Worm (Caenorhabditis elegans): ENCODE measurements around the gene F11G11.4.
"Not testable (repeated sequence)": the region's sequence is repeated elsewhere in the genome, so short reads cannot be mapped to it uniquely, and the experiment has no call there.

Gene F11G11.4

DNA sequence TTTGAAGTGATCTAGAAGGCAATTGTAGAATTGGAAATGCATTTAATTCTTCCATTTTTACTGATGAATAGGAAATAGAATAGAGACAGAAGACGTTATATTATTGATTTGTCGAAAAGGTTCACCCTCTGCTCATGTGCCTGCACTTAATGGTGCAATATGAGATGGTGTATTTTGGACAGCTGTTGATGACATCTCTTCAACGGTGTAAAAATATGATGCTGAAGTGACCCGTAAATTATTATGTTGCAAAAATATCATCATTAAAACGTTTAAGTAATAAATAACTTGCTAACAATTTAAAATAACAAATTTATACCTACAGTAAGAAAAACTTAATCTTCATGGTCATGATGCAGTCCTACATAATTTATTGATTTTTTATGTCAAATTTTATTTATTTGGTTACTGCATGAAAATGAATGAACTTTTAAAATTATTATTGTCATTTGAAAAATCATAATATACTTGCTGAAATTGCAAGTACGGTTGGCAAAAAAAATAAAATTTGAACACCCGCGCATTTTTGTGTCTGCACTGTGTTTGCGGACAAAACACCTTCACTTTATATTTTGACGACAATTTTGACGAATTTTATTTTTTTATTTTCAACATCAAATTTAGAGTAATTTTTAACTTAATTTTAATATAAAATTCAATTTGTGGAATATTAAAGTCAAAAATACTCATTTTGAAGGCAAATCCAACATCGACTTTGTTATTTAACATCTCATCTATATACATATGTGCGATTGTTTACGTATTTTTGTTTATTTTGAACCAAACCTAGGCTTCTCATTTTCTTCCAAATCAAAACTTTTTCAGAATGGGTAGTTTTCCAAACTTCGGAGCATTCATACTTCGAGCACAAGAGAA is 32.4 kb upstream of the F11G11.4 start, which contains the start of the genes fbxb-88 and tbck-1:
TSS of gene fbxb-88 (minus strand) at position 151 of the 876 bp plus-strand sequence.
TSS of gene tbck-1 (plus strand) at position 826 of the 876 bp plus-strand sequence.
- no peak for TF ChIP-seq sem-2 (GFP tag; optimal IDR thresholded peaks at IDR 0.05)
- TF ChIP-seq cnd-1 (tag; optimal IDR thresholded peaks at IDR 0.05), result peak; percentile 52
- TF ChIP-seq hlh-1 (tag; optimal IDR thresholded peaks at IDR 0.05), result peak; percentile 88
- TF ChIP-seq nhr-2 (tag; optimal IDR thresholded peaks at IDR 0.05), result peak; percentile 43
- TF ChIP-seq ceh-43 (GFP tag; optimal IDR thresholded peaks at IDR 0.05), result no peak
- TF ChIP-seq unc-62 (GFP tag; optimal IDR thresholded peaks at IDR 0.05), result peak; percentile 59
- TF ChIP-seq lsy-2 (tag; optimal IDR thresholded peaks at IDR 0.05), result peak; percentile 47
- peak; percentile 30 for TF ChIP-seq mep-1 (tag; optimal IDR thresholded peaks at IDR 0.05)

DNA sequence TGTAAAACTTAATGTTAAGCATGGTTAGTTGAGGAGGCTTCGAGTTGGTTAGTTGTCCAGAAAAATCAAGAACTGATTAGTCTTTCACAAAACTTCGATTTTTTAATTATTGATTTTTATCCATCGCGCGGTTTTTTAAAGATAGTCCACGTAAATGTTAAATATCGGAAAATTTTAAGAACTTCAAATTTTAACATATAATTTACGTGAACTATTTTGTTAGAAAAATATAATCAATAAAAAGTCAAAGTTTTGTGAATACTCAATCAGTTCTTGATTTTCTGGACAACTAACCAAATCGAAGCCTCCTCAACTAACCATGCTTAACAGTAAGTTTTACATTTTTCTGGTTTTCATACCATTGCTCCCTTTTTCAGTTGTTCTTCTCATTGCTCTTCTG is 25.6 kb upstream of the F11G11.4 start, which contains the start of the genes C33F10.11 and C33F10.1:
TSS of gene C33F10.11 (minus strand) at position 101 of the 400 bp plus-strand sequence.
TSS of gene C33F10.1 (plus strand) at position 263 of the 400 bp plus-strand sequence.
- no peak for TF ChIP-seq zip-8 (tag; optimal IDR thresholded peaks at IDR 0.05)
- TF ChIP-seq blmp-1 (tag; optimal IDR thresholded peaks at IDR 0.05), result no peak
- TF ChIP-seq lin-13 (tag; optimal IDR thresholded peaks at IDR 0.05), result no peak
- TF ChIP-seq nhr-237 (tag; optimal IDR thresholded peaks at IDR 0.05), result no peak
- no peak for TF ChIP-seq bed-3 (GFP tag; optimal IDR thresholded peaks at IDR 0.05)

DNA sequence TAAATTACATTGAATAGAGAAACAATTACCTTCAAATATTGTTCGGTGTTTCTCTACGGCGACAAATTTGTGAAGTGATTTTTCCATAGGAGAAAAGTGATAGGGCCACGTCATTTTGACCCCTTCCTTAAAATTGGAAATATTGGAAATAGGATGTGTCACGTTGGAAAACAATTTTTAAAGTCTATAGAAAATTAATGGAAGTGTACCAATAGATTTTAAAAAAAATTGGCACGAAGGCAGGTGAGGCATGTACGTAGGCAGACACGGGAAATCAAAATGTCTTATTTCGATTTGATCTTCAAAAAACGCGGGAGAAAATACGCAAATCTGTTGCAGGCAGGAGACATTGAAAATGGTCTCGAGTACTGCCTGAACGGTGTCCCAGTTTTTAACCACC is 22.7 kb upstream of the F11G11.4 start, which contains the start of gene C33F10.12:
TSS of gene C33F10.12 (minus strand) at position 101 of the 400 bp plus-strand sequence.
- no peak for TF ChIP-seq tbx-8 (GFP tag; optimal IDR thresholded peaks at IDR 0.05)
- no peak for TF ChIP-seq mls-2 (tag; optimal IDR thresholded peaks at IDR 0.05)
- TF ChIP-seq mab-5 (tag; optimal IDR thresholded peaks at IDR 0.05), result no peak
- no peak for TF ChIP-seq snpc-4 (tag; optimal IDR thresholded peaks at IDR 0.05)
- no peak for TF ChIP-seq unc-62 (GFP tag; optimal IDR thresholded peaks at IDR 0.05)
- TF ChIP-seq nhr-237 (tag; optimal IDR thresholded peaks at IDR 0.05), result no peak
- no peak for TF ChIP-seq nhr-76 (tag; optimal IDR thresholded peaks at IDR 0.05)
- no peak for TF ChIP-seq unc-39 (tag; optimal IDR thresholded peaks at IDR 0.05)
- no peak for TF ChIP-seq elt-3 (tag; optimal IDR thresholded peaks at IDR 0.05)
- no peak for TF ChIP-seq hlh-1 (tag; optimal IDR thresholded peaks at IDR 0.05)
- no peak for TF ChIP-seq ceh-83 (GFP tag; optimal IDR thresholded peaks at IDR 0.05)
- TF ChIP-seq ceh-39 (tag; optimal IDR thresholded peaks at IDR 0.05), result no peak
- no peak for TF ChIP-seq lin-32 (GFP tag; optimal IDR thresholded peaks at IDR 0.05)

DNA sequence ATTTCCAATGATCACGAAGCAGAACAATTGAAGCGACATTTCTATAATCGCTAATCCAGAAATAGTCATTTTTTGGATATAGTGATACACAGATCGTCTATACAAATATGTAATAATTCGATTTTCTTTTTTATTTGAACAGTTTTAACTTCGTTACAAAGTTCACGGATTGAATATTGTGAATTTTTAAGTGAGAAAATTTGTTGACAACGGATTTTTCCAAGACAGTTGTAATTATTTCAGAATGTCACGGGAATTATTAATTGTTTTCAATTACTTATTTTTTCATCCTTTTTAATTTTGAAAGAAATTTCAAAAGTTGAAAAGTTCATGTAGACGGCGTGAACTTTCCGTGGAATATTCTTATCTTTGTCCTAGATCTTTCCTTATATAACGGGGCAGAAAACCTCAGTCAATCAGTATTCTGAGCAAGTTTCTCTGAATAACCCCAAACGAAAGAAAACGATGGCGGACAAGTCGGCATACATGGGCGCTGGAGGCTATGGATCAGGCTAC is 18.2 kb upstream of the F11G11.4 start, which contains the start of the genes T23B7.2 and nspd-4:
TSS of gene T23B7.2 (minus strand) at position 101 of the 516 bp plus-strand sequence.
TSS of gene nspd-4 (plus strand) at position 466 of the 516 bp plus-strand sequence.
- TF ChIP-seq bed-3 (GFP tag; optimal IDR thresholded peaks at IDR 0.05); ceh-39 (tag; optimal IDR thresholded peaks at IDR 0.05); nhr-237 (tag; optimal IDR thresholded peaks at IDR 0.05): not testable (repeated sequence)

DNA sequence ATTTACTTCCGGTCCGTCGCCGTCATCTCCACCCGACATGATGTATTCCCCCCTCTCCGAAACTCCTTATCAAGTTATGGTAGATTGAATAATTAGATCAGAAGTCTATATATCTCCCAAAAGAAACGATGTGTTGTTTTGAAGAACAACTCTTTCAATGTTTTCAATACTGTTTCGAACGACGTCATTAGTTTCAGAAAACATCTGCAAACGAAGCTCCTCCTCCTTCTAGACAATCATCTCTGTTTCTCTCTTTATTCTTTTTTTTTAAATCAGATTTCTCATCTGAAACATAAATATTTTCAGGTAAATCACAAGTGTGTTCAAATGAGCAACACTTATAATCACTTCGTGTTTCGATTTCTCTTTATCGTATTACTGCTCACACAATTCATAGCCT is 10.5 kb upstream of the F11G11.4 start, which contains the start of gene T23B7.3:
TSS of gene T23B7.3 (plus strand) at position 301 of the 400 bp plus-strand sequence.
- TF ChIP-seq ces-1 (GFP tag; optimal IDR thresholded peaks at IDR 0.05), result peak; percentile 5
- TF ChIP-seq snpc-4 (tag; optimal IDR thresholded peaks at IDR 0.05), result no peak

DNA sequence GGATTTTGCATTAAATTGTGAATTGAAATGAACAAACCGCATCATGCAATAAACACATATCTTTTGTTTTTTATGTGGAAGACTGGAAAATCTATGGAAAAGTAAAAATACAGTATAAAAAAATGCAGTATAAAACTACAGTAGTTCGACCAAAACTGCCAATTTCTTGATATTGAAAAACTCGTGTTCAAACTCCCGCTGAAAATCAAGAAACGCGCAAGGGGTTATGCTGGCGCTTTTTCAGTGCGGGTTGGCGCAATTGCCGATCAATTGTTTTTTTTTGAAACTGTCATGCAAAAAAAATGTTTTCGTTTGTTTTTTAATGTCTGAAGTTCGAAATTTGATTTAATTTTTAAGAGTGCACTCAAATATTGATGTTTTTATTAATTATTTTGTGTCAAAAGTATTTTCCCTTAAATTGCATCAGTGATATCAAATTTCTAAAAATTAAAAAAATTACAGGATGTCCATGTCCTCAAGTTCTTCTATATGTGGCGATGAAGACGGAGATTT is 8.7 kb upstream of the F11G11.4 start, which contains the start of gene dnj-9:
TSS of gene dnj-9 (plus strand) at position 463 of the 513 bp plus-strand sequence.
- TF ChIP-seq ceh-83 (GFP tag; optimal IDR thresholded peaks at IDR 0.05), result peak; percentile 59
- TF ChIP-seq pha-4 (tag; optimal IDR thresholded peaks at IDR 0.05), result peak; percentile 70
- TF ChIP-seq nhr-12 (tag; optimal IDR thresholded peaks at IDR 0.05), result no peak
- peak; percentile 82 for TF ChIP-seq lsy-2 (tag; optimal IDR thresholded peaks at IDR 0.05)
- TF ChIP-seq unc-62 (GFP tag; optimal IDR thresholded peaks at IDR 0.05), result peak; percentile 31
- peak; percentile 60 for TF ChIP-seq ceh-39 (tag; optimal IDR thresholded peaks at IDR 0.05)
- TF ChIP-seq unc-39 (tag; optimal IDR thresholded peaks at IDR 0.05), result no peak
- TF ChIP-seq ces-1 (GFP tag; optimal IDR thresholded peaks at IDR 0.05), result peak; percentile 59
- peak; percentile 15 for TF ChIP-seq blmp-1 (tag; optimal IDR thresholded peaks at IDR 0.05)
- peak; percentile 62 for TF ChIP-seq cnd-1 (tag; optimal IDR thresholded peaks at IDR 0.05)
- peak; percentile 87 for TF ChIP-seq nhr-237 (tag; optimal IDR thresholded peaks at IDR 0.05)
- TF ChIP-seq lin-13 (tag; optimal IDR thresholded peaks at IDR 0.05), result peak; percentile 95
- TF ChIP-seq sptf-1 (tag; optimal IDR thresholded peaks at IDR 0.05), result peak; percentile 87
- TF ChIP-seq nhr-28 (tag; optimal IDR thresholded peaks at IDR 0.05), result no peak
- no peak for TF ChIP-seq nhr-2 (tag; optimal IDR thresholded peaks at IDR 0.05)
- peak; percentile 34 for TF ChIP-seq bed-3 (GFP tag; optimal IDR thresholded peaks at IDR 0.05)
- no peak for TF ChIP-seq elt-1 (tag; optimal IDR thresholded peaks at IDR 0.05; ENCODE audit: borderline replicate concordance, insufficient read depth)
- no peak for TF ChIP-seq zip-8 (tag; optimal IDR thresholded peaks at IDR 0.05)
- TF ChIP-seq mls-2 (tag; optimal IDR thresholded peaks at IDR 0.05), result peak; percentile 58
- TF ChIP-seq unc-120 (tag; optimal IDR thresholded peaks at IDR 0.05; ENCODE audit: poor library complexity, severe bottlenecking), result no peak
- TF ChIP-seq ceh-43 (GFP tag; optimal IDR thresholded peaks at IDR 0.05), result peak; percentile 59
- TF ChIP-seq lin-32 (GFP tag; optimal IDR thresholded peaks at IDR 0.05), result no peak
- no peak for TF ChIP-seq ham-2 (GFP tag; optimal IDR thresholded peaks at IDR 0.05)
- TF ChIP-seq ztf-11 (tag; optimal IDR thresholded peaks at IDR 0.05), result peak; percentile 9
- TF ChIP-seq mep-1 (tag; optimal IDR thresholded peaks at IDR 0.05), result peak; percentile 91
- peak; percentile 34 for TF ChIP-seq flh-1 (GFP tag; optimal IDR thresholded peaks at IDR 0.05)
- TF ChIP-seq tbx-8 (GFP tag; optimal IDR thresholded peaks at IDR 0.05), result no peak
- no peak for TF ChIP-seq snpc-4 (tag; optimal IDR thresholded peaks at IDR 0.05)

Measured in whole organism, mixed stage, embryonic.